Worm (Caenorhabditis elegans): ENCODE results near the gene acs-14.

Gene acs-14

ce11 chrV:9485508-9485907 lies 22.4 kb upstream of the acs-14 start:
- TF ChIP-seq hmg-4 (GFP tag; optimal IDR thresholded peaks at IDR 0.05) (no peak), flt-1 (GFP tag; IDR thresholded peaks at IDR 0.05) (no peak), B0310.2 (tag; optimal IDR thresholded peaks at IDR 0.05) (no peak), F13C5.2 (tag; optimal IDR thresholded peaks at IDR 0.05) (no peak), ceh-36 (tag; optimal IDR thresholded peaks at IDR 0.05) (no peak), ets-7 (tag; optimal IDR thresholded peaks at IDR 0.05) (no peak), sea-1 (GFP tag; conservative IDR thresholded peaks at IDR 0.05) (no peak), tbx-37 (GFP tag; conservative IDR thresholded peaks at IDR 0.05) (no peak), scrt-1 (GFP tag; IDR thresholded peaks at IDR 0.05) (no peak), ama-1 (optimal IDR thresholded peaks at IDR 0.05) (no peak), tbx-11 (GFP tag; IDR thresholded peaks at IDR 0.05) (no peak), ceh-13 (GFP tag; optimal IDR thresholded peaks at IDR 0.05) (no peak), hnd-1 (tag; optimal IDR thresholded peaks at IDR 0.05) (no peak), aly-1 (tag; optimal IDR thresholded peaks at IDR 0.05) (no peak), pes-1 (GFP tag; IDR thresholded peaks at IDR 0.05) (no peak), hmbx-1 (tag; optimal IDR thresholded peaks at IDR 0.05) (no peak), tra-4 (tag; optimal IDR thresholded peaks at IDR 0.05) (no peak)

DNA sequence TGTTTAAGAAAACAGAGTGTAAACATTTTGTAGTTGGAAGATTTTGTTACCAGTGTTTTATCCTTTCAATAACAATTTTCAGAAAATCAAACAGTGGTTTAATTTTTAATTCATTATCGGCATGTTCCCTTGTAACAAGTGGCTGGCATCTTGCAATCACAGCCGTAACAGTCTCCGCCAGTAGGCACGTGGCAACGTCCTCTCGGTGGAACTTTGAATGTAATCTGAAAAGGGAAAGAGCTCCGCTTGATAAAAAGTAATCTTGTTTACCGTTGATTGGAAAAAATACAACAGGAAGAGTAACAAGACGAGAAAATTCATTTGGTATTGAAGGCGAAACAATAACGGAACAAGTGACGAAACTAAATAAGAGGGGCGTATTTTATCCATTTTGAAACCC lies 18.5 kb upstream of the acs-14 start, which contains the start of gene K06A4.10:
Gene K06A4.10 (minus strand): TSS at position 390 of the 400 bp plus-strand sequence.
- no peak for TF ChIP-seq hmg-4 (GFP tag; optimal IDR thresholded peaks at IDR 0.05)
- TF ChIP-seq aly-1 (tag; optimal IDR thresholded peaks at IDR 0.05), result no peak
- no peak for TF ChIP-seq hmbx-1 (tag; optimal IDR thresholded peaks at IDR 0.05)
- no peak for TF ChIP-seq pes-1 (GFP tag; IDR thresholded peaks at IDR 0.05)
- TF ChIP-seq tbx-37 (GFP tag; conservative IDR thresholded peaks at IDR 0.05), result no peak
- TF ChIP-seq tbx-11 (GFP tag; IDR thresholded peaks at IDR 0.05), result no peak
- no peak for TF ChIP-seq ceh-13 (GFP tag; optimal IDR thresholded peaks at IDR 0.05)
- no peak for TF ChIP-seq flt-1 (GFP tag; IDR thresholded peaks at IDR 0.05)
- no peak for TF ChIP-seq ceh-36 (tag; optimal IDR thresholded peaks at IDR 0.05)
- no peak for TF ChIP-seq B0310.2 (tag; optimal IDR thresholded peaks at IDR 0.05)
- no peak for TF ChIP-seq sea-1 (GFP tag; conservative IDR thresholded peaks at IDR 0.05)
- TF ChIP-seq hnd-1 (tag; optimal IDR thresholded peaks at IDR 0.05), result no peak
- no peak for TF ChIP-seq F13C5.2 (tag; optimal IDR thresholded peaks at IDR 0.05)
- no peak for TF ChIP-seq ama-1 (optimal IDR thresholded peaks at IDR 0.05)
- TF ChIP-seq tra-4 (tag; optimal IDR thresholded peaks at IDR 0.05), result no peak
- TF ChIP-seq ets-7 (tag; optimal IDR thresholded peaks at IDR 0.05), result no peak

- no peak for TF ChIP-seq tbx-11 (GFP tag; IDR thresholded peaks at IDR 0.05)
- no peak for TF ChIP-seq hmg-4 (GFP tag; optimal IDR thresholded peaks at IDR 0.05)
Observed at ce11 chrV:9491440-9492160, 16.3 kb upstream of the acs-14 start, which contains the start of gene K06A4.7. Gene K06A4.7 (minus strand): TSS chrV:9491490.

ce11 chrV:9492460-9492859 lies 15.5 kb upstream of the acs-14 start:
- TF ChIP-seq tbx-11 (GFP tag; IDR thresholded peaks at IDR 0.05) (no peak), tra-4 (tag; optimal IDR thresholded peaks at IDR 0.05) (no peak), ama-1 (optimal IDR thresholded peaks at IDR 0.05) (no peak), hmbx-1 (tag; optimal IDR thresholded peaks at IDR 0.05) (no peak), B0310.2 (tag; optimal IDR thresholded peaks at IDR 0.05) (no peak), hmg-4 (GFP tag; optimal IDR thresholded peaks at IDR 0.05) (no peak), scrt-1 (GFP tag; IDR thresholded peaks at IDR 0.05) (no peak), ceh-36 (tag; optimal IDR thresholded peaks at IDR 0.05) (no peak), pes-1 (GFP tag; IDR thresholded peaks at IDR 0.05) (no peak), ceh-13 (GFP tag; optimal IDR thresholded peaks at IDR 0.05) (no peak), tbx-37 (GFP tag; conservative IDR thresholded peaks at IDR 0.05) (no peak), ets-7 (tag; optimal IDR thresholded peaks at IDR 0.05) (no peak), hnd-1 (tag; optimal IDR thresholded peaks at IDR 0.05) (no peak), aly-1 (tag; optimal IDR thresholded peaks at IDR 0.05) (no peak), F13C5.2 (tag; optimal IDR thresholded peaks at IDR 0.05) (no peak), sea-1 (GFP tag; conservative IDR thresholded peaks at IDR 0.05) (no peak), flt-1 (GFP tag; IDR thresholded peaks at IDR 0.05) (no peak)

DNA sequence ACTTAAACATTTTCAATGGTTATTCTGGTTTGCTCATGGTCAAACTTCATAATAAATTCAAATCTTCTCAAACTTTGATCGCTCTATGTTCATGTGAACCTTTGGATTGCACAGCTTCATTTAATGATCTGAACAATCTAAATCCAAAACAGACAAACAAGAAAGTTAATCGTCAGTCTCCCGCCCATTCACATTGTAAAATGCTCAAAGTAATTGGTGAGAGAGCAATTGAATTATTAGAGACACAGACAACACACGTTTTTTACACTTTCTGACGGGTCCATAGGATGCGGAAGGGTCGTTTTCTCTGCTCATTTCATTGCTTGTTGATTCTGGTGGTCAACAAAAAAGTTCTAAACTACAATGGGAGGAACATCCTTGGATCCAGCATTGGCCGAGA lies 11.2 kb upstream of the acs-14 start, which contains the start of gene gsnl-1:
Gene gsnl-1 (plus strand): TSS at position 301 of the 400 bp plus-strand sequence.
- TF ChIP-seq F13C5.2 (tag; optimal IDR thresholded peaks at IDR 0.05), result no peak
- no peak for TF ChIP-seq scrt-1 (GFP tag; IDR thresholded peaks at IDR 0.05)
- no peak for TF ChIP-seq ceh-36 (tag; optimal IDR thresholded peaks at IDR 0.05)
- no peak for TF ChIP-seq ceh-13 (GFP tag; optimal IDR thresholded peaks at IDR 0.05)
- TF ChIP-seq sea-1 (GFP tag; conservative IDR thresholded peaks at IDR 0.05), result no peak
- TF ChIP-seq hmbx-1 (tag; optimal IDR thresholded peaks at IDR 0.05), result no peak
- TF ChIP-seq aly-1 (tag; optimal IDR thresholded peaks at IDR 0.05), result no peak
- TF ChIP-seq ets-7 (tag; optimal IDR thresholded peaks at IDR 0.05), result no peak
- no peak for TF ChIP-seq B0310.2 (tag; optimal IDR thresholded peaks at IDR 0.05)
- no peak for TF ChIP-seq ama-1 (optimal IDR thresholded peaks at IDR 0.05)
- no peak for TF ChIP-seq tbx-37 (GFP tag; conservative IDR thresholded peaks at IDR 0.05)
- no peak for TF ChIP-seq tbx-11 (GFP tag; IDR thresholded peaks at IDR 0.05)
- no peak for TF ChIP-seq flt-1 (GFP tag; IDR thresholded peaks at IDR 0.05)
- TF ChIP-seq pes-1 (GFP tag; IDR thresholded peaks at IDR 0.05), result no peak
- TF ChIP-seq hmg-4 (GFP tag; optimal IDR thresholded peaks at IDR 0.05), result no peak

DNA sequence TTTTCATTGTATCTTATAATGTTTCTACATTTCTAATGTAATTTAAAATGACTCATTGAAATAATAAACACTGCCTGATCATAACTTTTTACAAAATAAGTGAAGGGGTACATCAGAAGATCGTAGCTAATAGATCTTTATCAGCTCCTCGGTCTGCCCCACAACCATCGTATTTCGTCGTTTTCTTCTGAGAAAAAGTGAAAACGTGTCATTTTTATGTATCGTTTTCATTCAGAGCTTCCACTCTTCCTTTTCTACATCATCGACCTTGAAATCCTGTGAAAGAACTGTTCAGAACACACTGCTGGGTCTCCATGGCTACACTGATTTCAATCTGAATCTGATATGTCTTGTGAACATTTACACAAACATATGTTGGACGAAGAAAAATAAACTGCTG lies 8.6 kb upstream of the acs-14 start:
- TF ChIP-seq aly-1 (tag; optimal IDR thresholded peaks at IDR 0.05) (no peak), B0310.2 (tag; optimal IDR thresholded peaks at IDR 0.05) (no peak), flt-1 (GFP tag; IDR thresholded peaks at IDR 0.05) (no peak), hmbx-1 (tag; optimal IDR thresholded peaks at IDR 0.05) (no peak), ceh-36 (tag; optimal IDR thresholded peaks at IDR 0.05) (no peak), ceh-13 (GFP tag; optimal IDR thresholded peaks at IDR 0.05) (no peak), hmg-4 (GFP tag; optimal IDR thresholded peaks at IDR 0.05) (no peak), ama-1 (optimal IDR thresholded peaks at IDR 0.05) (no peak), ets-7 (tag; optimal IDR thresholded peaks at IDR 0.05) (no peak)

- TF ChIP-seq ama-1 (optimal IDR thresholded peaks at IDR 0.05), result no peak
- no peak for TF ChIP-seq sea-1 (GFP tag; conservative IDR thresholded peaks at IDR 0.05)
- no peak for TF ChIP-seq pes-1 (GFP tag; IDR thresholded peaks at IDR 0.05)
Observed at ce11 chrV:9500826-9501451, 7.0 kb upstream of the acs-14 start, which contains the start of gene swt-5. Gene swt-5 (plus strand): TSS chrV:9501401.
